Fruit fly (Drosophila melanogaster) whole organism, embryonic: ENCODE measurements around the gene CG18281.

Experiments used
- Adf1 ChIP-seq: fragments of 200-800 bp; sonication (Bioruptor generic); IDR thresholded peaks from 2 replicates; pipeline ENCODE4 v1.3.6; 2022; ENCODE audit warnings: missing biosample characterization, missing genetic modification characterization
- Awh ChIP-seq: fragments of 200-800 bp; sonication (Bioruptor generic); IDR thresholded peaks from 2 replicates; pipeline ENCODE4, ENCODE4 v1.3.6; 2022; ENCODE audit warnings: missing biosample characterization, missing genetic modification characterization
- BEAF-32 ChIP-seq: fragments of 200-800 bp; sonication (Bioruptor generic); optimal IDR thresholded peaks from 3 replicates; lab custom pipeline; 2017; ENCODE audit warnings: missing biosample characterization, missing genetic modification characterization, mild to moderate bottlenecking, moderate library complexity, missing genetic modification reagents
- Bgb ChIP-seq: fragments of 200-800 bp; sonication (Bioruptor generic); IDR thresholded peaks from 2 replicates; pipeline ENCODE4 v1.3.6; 2022; ENCODE audit warnings: missing biosample characterization, missing genetic modification characterization; ENCODE audit not compliant: partially characterized antibody
- CG10366 ChIP-seq: fragments of 200-800 bp; sonication (Bioruptor generic); IDR thresholded peaks from 2 replicates; pipeline ENCODE4 v1.3.6; 2022; ENCODE audit warnings: missing biosample characterization, missing genetic modification characterization
- CG12299 ChIP-seq: fragments of 200-800 bp; sonication (Bioruptor generic); optimal IDR thresholded peaks from 2 replicates; lab custom pipeline; 2018; ENCODE audit warnings: missing biosample characterization, mild to moderate bottlenecking, missing genetic modification characterization
- CG18262 ChIP-seq: fragments of 200-800 bp; optimal IDR thresholded peaks from 3 replicates; lab custom pipeline; 2019; ENCODE audit warnings: missing biosample characterization, mild to moderate bottlenecking, missing genetic modification characterization, moderate library complexity
- CG18476 ChIP-seq: fragments of 200-800 bp; sonication (Bioruptor generic); optimal IDR thresholded peaks from 2 replicates; lab custom pipeline; 2016; ENCODE audit warnings: missing biosample characterization, mild to moderate bottlenecking, missing genetic modification characterization
- CG2712 ChIP-seq: fragments of 200-800 bp; optimal IDR thresholded peaks from 3 replicates; lab custom pipeline; 2019; ENCODE audit warnings: missing biosample characterization, mild to moderate bottlenecking, missing genetic modification characterization, moderate library complexity
- CG31388 ChIP-seq: fragments of 200-800 bp; sonication (Bioruptor generic); optimal IDR thresholded peaks from 2 replicates; lab custom pipeline; 2016; ENCODE audit warnings: missing biosample characterization, missing genetic modification characterization
- CG32532 ChIP-seq: fragments of 200-800 bp; sonication (Bioruptor generic); IDR thresholded peaks from 2 replicates; pipeline ENCODE4 v1.3.6; 2022; ENCODE audit warnings: missing biosample characterization, missing genetic modification characterization
- CG6689 ChIP-seq: fragments of 200-800 bp; sonication (Bioruptor generic); IDR thresholded peaks from 2 replicates; pipeline ENCODE4 v1.3.6; 2022; ENCODE audit warnings: missing biosample characterization, missing genetic modification characterization
- CG7839 ChIP-seq: fragments of 200-800 bp; sonication (Bioruptor generic); optimal IDR thresholded peaks from 3 replicates; lab custom pipeline; 2018; ENCODE audit warnings: missing biosample characterization, mild to moderate bottlenecking, missing genetic modification characterization, moderate library complexity
- CG8359 ChIP-seq: fragments of 200-800 bp; sonication (Bioruptor generic); optimal IDR thresholded peaks from 2 replicates; lab custom pipeline; 2017; ENCODE audit warnings: missing biosample characterization, mild to moderate bottlenecking, missing genetic modification characterization, borderline replicate concordance
- CG8388 ChIP-seq: fragments of 200-800 bp; sonication (Bioruptor generic); optimal IDR thresholded peaks from 2 replicates; lab custom pipeline; 2019; ENCODE audit warnings: missing biosample characterization, mild to moderate bottlenecking, missing genetic modification characterization, moderate library complexity
- Fer3 ChIP-seq: fragments of 200-800 bp; sonication (Bioruptor generic); optimal IDR thresholded peaks from 2 replicates; lab custom pipeline; 2018; ENCODE audit warnings: missing biosample characterization, mild to moderate bottlenecking, missing genetic modification characterization, moderate library complexity
- Gug ChIP-seq: fragments of 200-800 bp; sonication (Bioruptor generic); IDR thresholded peaks from 4 replicates; pipeline ENCODE4 v1.3.6; 2022; ENCODE audit warnings: missing biosample characterization, missing genetic modification characterization
- Hey ChIP-seq: fragments of 200-800 bp; sonication (Bioruptor generic); optimal IDR thresholded peaks from 3 replicates; lab custom pipeline; 2018; ENCODE audit warnings: missing biosample characterization, mild to moderate bottlenecking, missing genetic modification characterization
- Hr51 ChIP-seq, 2 experiments: fragments of 200-800 bp; sonication (Bioruptor generic); optimal IDR thresholded peaks; 2 replicates in 1 of 2; 3 replicates in 1 of 2; lab custom pipeline; 2016 to 2018; ENCODE audit warnings: missing biosample characterization in 2 of 2, missing genetic modification characterization in 2 of 2, mild to moderate bottlenecking in 1 of 2, moderate library complexity in 1 of 2
- Hr78 ChIP-seq, 2 experiments: fragments of 200-800 bp in 1 of 2; fragments of >200 bp in 1 of 2; sonication (Bioruptor generic) in 1 of 2; optimal IDR thresholded peaks; 2 replicates each; lab custom pipeline; 2017 to 2019; ENCODE audit warnings: missing biosample characterization in 2 of 2, missing genetic modification characterization in 2 of 2, mild to moderate bottlenecking in 1 of 2, moderate library complexity in 1 of 2
- Pdp1 ChIP-seq, 2 experiments: fragments of 200-800 bp; sonication (Bioruptor generic); optimal IDR thresholded peaks; 3 replicates each; lab custom pipeline; 2016; ENCODE audit warnings: missing biosample characterization in 2 of 2, missing genetic modification characterization in 2 of 2, mild to moderate bottlenecking in 1 of 2, moderate library complexity in 1 of 2
- ash1 ChIP-seq: fragments of 200-800 bp; sonication (Bioruptor generic); optimal IDR thresholded peaks from 2 replicates; lab custom pipeline; 2018; ENCODE audit warnings: missing biosample characterization, mild to moderate bottlenecking, missing genetic modification characterization
- cato ChIP-seq: fragments of 200-800 bp; sonication (Bioruptor generic); optimal IDR thresholded peaks from 2 replicates; lab custom pipeline; 2016; ENCODE audit warnings: missing biosample characterization, missing genetic modification characterization, borderline replicate concordance
- cg ChIP-seq: fragments of 200-800 bp; sonication (Bioruptor generic); optimal IDR thresholded peaks from 3 replicates; lab custom pipeline; 2019; ENCODE audit warnings: missing biosample characterization, mild to moderate bottlenecking, missing genetic modification characterization, moderate library complexity
- chinmo ChIP-seq: fragments of 200-800 bp; sonication (Bioruptor generic); IDR thresholded peaks from 4 replicates; pipeline ENCODE4 v1.3.6; 2022; ENCODE audit warnings: missing biosample characterization, missing genetic modification characterization; ENCODE audit not compliant: partially characterized antibody
- disco-r ChIP-seq: fragments of 200-800 bp; sonication (Bioruptor generic); optimal IDR thresholded peaks from 2 replicates; lab custom pipeline; 2016; ENCODE audit warnings: missing biosample characterization, missing genetic modification characterization
- fru ChIP-seq: fragments of >200 bp; optimal IDR thresholded peaks from 2 replicates; lab custom pipeline; 2017
- ftz-f1 ChIP-seq: fragments of 200-800 bp; sonication (Bioruptor generic); optimal IDR thresholded peaks from 2 replicates; lab custom pipeline; 2016; ENCODE audit warnings: missing biosample characterization, missing genetic modification characterization
- gce ChIP-seq: fragments of 200-800 bp; sonication (Bioruptor generic); IDR thresholded peaks from 3 replicates; pipeline ENCODE4 v1.3.6; 2022; ENCODE audit warnings: missing biosample characterization, missing genetic modification characterization
- gem ChIP-seq: fragments of 200-800 bp; sonication (Bioruptor generic); optimal IDR thresholded peaks from 2 replicates; lab custom pipeline; 2019; ENCODE audit warnings: missing biosample characterization, mild to moderate bottlenecking, missing genetic modification characterization, moderate library complexity
- gt ChIP-seq: fragments of 200-800 bp; sonication (Bioruptor generic); IDR thresholded peaks from 2 replicates; pipeline ENCODE4 v1.3.6; 2022; ENCODE audit warnings: missing biosample characterization, missing genetic modification characterization
- insv ChIP-seq, 2 experiments: fragments of 200-800 bp; sonication (Bioruptor generic); optimal IDR thresholded peaks; 3 replicates each; lab custom pipeline; 2016 to 2018; ENCODE audit warnings: missing biosample characterization in 2 of 2, missing genetic modification characterization in 2 of 2
- jing ChIP-seq: fragments of 200-800 bp; sonication (Bioruptor generic); optimal IDR thresholded peaks from 2 replicates; lab custom pipeline; 2018; ENCODE audit warnings: missing biosample characterization, mild to moderate bottlenecking, missing genetic modification characterization
- nau ChIP-seq: fragments of 200-800 bp; sonication (Bioruptor generic); optimal IDR thresholded peaks from 3 replicates; lab custom pipeline; 2017; ENCODE audit warnings: missing biosample characterization, mild to moderate bottlenecking, missing genetic modification characterization, missing genetic modification reagents
- nom ChIP-seq: fragments of 200-800 bp; sonication (Bioruptor generic); optimal IDR thresholded peaks from 2 replicates; lab custom pipeline; 2017; ENCODE audit warnings: missing biosample characterization, missing genetic modification characterization, mild to moderate bottlenecking, moderate library complexity, missing genetic modification reagents
- oc ChIP-seq: fragments of 200-800 bp; sonication (Bioruptor generic); optimal IDR thresholded peaks from 2 replicates; lab custom pipeline; 2018; ENCODE audit warnings: missing biosample characterization, mild to moderate bottlenecking, missing genetic modification characterization, moderate library complexity
- pita ChIP-seq: fragments of 200-800 bp; sonication (Bioruptor generic); optimal IDR thresholded peaks from 2 replicates; lab custom pipeline; 2017; ENCODE audit warnings: missing biosample characterization, mild to moderate bottlenecking, missing genetic modification characterization
- pzg ChIP-seq: fragments of 200-800 bp; sonication (Bioruptor generic); optimal IDR thresholded peaks from 3 replicates; lab custom pipeline; 2018; ENCODE audit warnings: missing biosample characterization, mild to moderate bottlenecking, missing genetic modification characterization, moderate library complexity
- rib ChIP-seq: fragments of 200-800 bp; sonication (Bioruptor generic); IDR thresholded peaks from 2 replicates; pipeline ENCODE4 v1.3.6; 2022; ENCODE audit warnings: missing biosample characterization, missing genetic modification characterization
- ro ChIP-seq: fragments of 200-800 bp; sonication (Bioruptor generic); IDR thresholded peaks from 2 replicates; pipeline ENCODE4 v1.3.6; 2022; ENCODE audit warnings: missing biosample characterization, missing genetic modification characterization
- schlank ChIP-seq: fragments of 200-800 bp; sonication (Bioruptor generic); optimal IDR thresholded peaks from 2 replicates; lab custom pipeline; 2018; ENCODE audit warnings: missing biosample characterization, mild to moderate bottlenecking, missing genetic modification characterization
- sens ChIP-seq: fragments of 200-800 bp; sonication (Bioruptor generic); peaks from one replicate; lab custom pipeline; 2016; ENCODE audit warnings: missing biosample characterization, missing genetic modification characterization
- slou ChIP-seq: fragments of 200-800 bp; sonication (Bioruptor generic); optimal IDR thresholded peaks from 3 replicates; lab custom pipeline; 2016; ENCODE audit warnings: missing biosample characterization, missing genetic modification characterization
- stwl ChIP-seq: fragments of 200-800 bp; sonication (Bioruptor generic); optimal IDR thresholded peaks from 3 replicates; lab custom pipeline; 2018; ENCODE audit warnings: missing biosample characterization, mild to moderate bottlenecking, missing genetic modification characterization, moderate library complexity
- tll ChIP-seq, 2 experiments: fragments of 200-800 bp in 1 of 2; fragments of >200 bp in 1 of 2; sonication (Bioruptor generic) in 1 of 2; optimal IDR thresholded peaks; 2 replicates each; lab custom pipeline; 2017 to 2019; ENCODE audit warnings: missing biosample characterization in 2 of 2, missing genetic modification characterization in 2 of 2, mild to moderate bottlenecking in 1 of 2, moderate library complexity in 1 of 2

The CG18281 gene

DNA sequence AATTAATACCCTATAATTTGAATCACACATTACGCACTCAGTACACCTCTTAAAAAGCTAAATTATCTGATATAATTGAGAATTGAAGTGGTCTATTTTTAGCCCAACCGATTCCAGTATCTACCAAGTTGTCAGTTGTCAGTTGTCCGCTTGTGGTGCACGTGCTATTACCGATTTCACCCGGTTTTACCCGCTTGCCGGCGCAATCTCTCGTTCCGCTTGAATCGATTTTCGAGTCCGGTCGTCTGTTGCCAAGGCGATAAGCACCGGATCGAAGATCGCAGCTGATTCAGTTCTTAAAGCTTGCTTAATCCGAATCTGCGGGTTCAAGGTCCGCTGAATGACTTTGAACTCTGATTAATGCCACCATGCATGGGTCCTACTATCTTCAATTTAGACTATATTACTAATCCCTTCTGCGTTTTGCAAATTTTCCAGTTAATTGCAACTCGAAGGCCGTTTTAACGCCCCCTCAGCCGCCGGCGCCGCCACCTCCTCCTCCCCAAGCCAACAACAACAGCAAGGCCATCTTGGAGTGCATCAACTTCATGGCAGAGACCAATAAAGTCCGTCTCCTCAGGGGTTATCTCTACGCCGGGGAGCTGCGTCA, 12.0 kb downstream of the CG18281 start (continued):
- TF ChIP-seq cg (GFP tag; lab: Kevin White, UChicago): no peak
- TF ChIP-seq nau (GFP tag; lab: Kevin White, UChicago): no peak
- no peak for TF ChIP-seq gce (GFP tag; lab: Robert Waterston, UW)
- no peak for TF ChIP-seq CG10366
- peak; percentile 26 for TF ChIP-seq nom (GFP tag; lab: Kevin White, UChicago)
- no peak for TF ChIP-seq schlank (tag; lab: Kevin White, UChicago)
- TF ChIP-seq jing: no peak
- TF ChIP-seq CG31388 (GFP tag; lab: Kevin White, UChicago): no peak
- peak; percentile 30 for TF ChIP-seq gem
- TF ChIP-seq ftz-f1: peak; percentile 36

- TF ChIP-seq Pdp1 (GFP tag; optimal IDR thresholded peaks at IDR 0.05; lab: Kevin White, UChicago): peak in 1 of 2 experiments; percentile 0
- TF ChIP-seq CG2712 (tag; lab: Kevin White, UChicago): no peak
- 0 out of 4 replicates have a peak, but pooled peaks have one; percentile 30 for TF ChIP-seq chinmo (GFP tag; lab: Robert Waterston, UW)
- peak; percentile 50 for TF ChIP-seq sens (GFP tag; lab: Kevin White, UChicago)
- no peak for TF ChIP-seq Adf1 (GFP tag; lab: Robert Waterston, UW)
- TF ChIP-seq schlank (tag; lab: Kevin White, UChicago): no peak
Observed at dm6 chr3L:20514101-20514500, 14.5 kb downstream of the CG18281 start.

dm6 chr3L:20516519-20517178, 17.0 kb downstream of the CG18281 start:
- TF ChIP-seq CG18262 (tag; lab: Kevin White, UChicago): peak; percentile 66
- TF ChIP-seq ash1 (GFP tag; lab: Kevin White, UChicago): no peak
- TF ChIP-seq Bgb (GFP tag; lab: Robert Waterston, UW): peak; percentile 68
- no peak for TF ChIP-seq Awh (GFP tag; lab: Robert Waterston, UW)
- peak; percentile 66 for TF ChIP-seq CG8388
- TF ChIP-seq ro (GFP tag; lab: Robert Waterston, UW): no peak
- no peak for TF ChIP-seq gt (GFP tag; lab: Robert Waterston, UW)
- TF ChIP-seq Hey: no peak
- TF ChIP-seq cato: no peak
- no peak for TF ChIP-seq oc (tag; lab: Kevin White, UChicago)
- TF ChIP-seq pita (GFP tag; lab: Kevin White, UChicago): no peak
- no peak for TF ChIP-seq stwl (tag; lab: Kevin White, UChicago)
- no peak for TF ChIP-seq CG6689 (GFP tag; lab: Robert Waterston, UW)
- TF ChIP-seq slou (GFP tag; lab: Kevin White, UChicago): no peak
- TF ChIP-seq CG32532: no peak; the same call in 1 of the 2 replicates
- no peak for TF ChIP-seq tll (GFP tag; optimal IDR thresholded peaks at IDR 0.05; lab: Kevin White, UChicago)
- TF ChIP-seq Hr78 (GFP tag; optimal IDR thresholded peaks at IDR 0.05; lab: Kevin White, UChicago): no peak
- no peak for TF ChIP-seq CG18476 (GFP tag; lab: Kevin White, UChicago)
- no peak for TF ChIP-seq disco-r
- no peak for TF ChIP-seq BEAF-32 (GFP tag; lab: Kevin White, UChicago)
- TF ChIP-seq Fer3 (tag; lab: Kevin White, UChicago): peak; percentile 28
- peak in 1 of 2 experiments; percentile 71 for TF ChIP-seq Hr51 (GFP tag; optimal IDR thresholded peaks at IDR 0.05; lab: Kevin White, UChicago)
- TF ChIP-seq Gug (GFP tag; lab: Robert Waterston, UW): no peak
- no peak for TF ChIP-seq insv (GFP tag; optimal IDR thresholded peaks at IDR 0.05; lab: Kevin White, UChicago)
- no peak for TF ChIP-seq nom (GFP tag; lab: Kevin White, UChicago)
- TF ChIP-seq CG7839 (tag; lab: Kevin White, UChicago): peak; percentile 45
- peak; percentile 38 for TF ChIP-seq CG8359 (GFP tag; lab: Kevin White, UChicago)
- TF ChIP-seq pzg (GFP tag; lab: Kevin White, UChicago): no peak
- TF ChIP-seq rib (GFP tag; lab: Robert Waterston, UW): no peak
- TF ChIP-seq fru (lab: Kevin White, UChicago): no peak
- no peak for TF ChIP-seq CG12299 (tag; lab: Kevin White, UChicago)
